Worm (Caenorhabditis elegans) whole organism, L4/young adult: ENCODE measurements around the gene lnp-1.

Experiments used
- W03F9.2 ChIP-seq: fragments of 150-350 bp; optimal IDR thresholded peaks from 2 replicates; lab custom pipeline; 2014; ENCODE audit warnings: missing biosample characterization, missing genetic modification characterization
- dao-5 ChIP-seq: sonication (generic microtip); optimal IDR thresholded peaks from 2 replicates; lab custom pipeline; 2016; ENCODE audit warnings: missing genotype, missing genetic modification characterization, moderate library complexity, missing compliant biosample characterization
- him-1 ChIP-seq: sonication (generic microtip); optimal IDR thresholded peaks from 2 replicates; lab custom pipeline; 2016; ENCODE audit warnings: missing genotype, missing genetic modification reagents, missing genetic modification characterization, missing compliant biosample characterization

DNA sequence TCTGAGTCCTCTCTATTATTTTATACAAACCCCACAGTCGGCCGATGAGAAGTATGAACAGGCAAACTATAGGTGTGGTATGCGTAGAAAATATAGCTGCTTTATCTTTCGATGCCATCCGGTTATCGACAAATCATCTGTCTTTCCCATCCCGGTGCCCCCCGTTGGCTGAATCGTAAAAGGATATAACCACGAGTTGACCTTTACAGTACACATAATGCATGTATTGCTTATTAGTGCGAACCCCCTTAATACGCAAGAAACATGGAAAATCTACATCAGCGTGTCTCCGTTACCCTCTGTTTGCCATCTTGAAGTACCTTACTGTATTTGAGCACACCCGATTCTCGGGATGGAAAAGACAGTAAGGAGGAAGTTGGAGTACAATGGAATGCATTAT is 39.6 kb upstream of the lnp-1 start:
- TF ChIP-seq him-1 (tag; lab: Kevin White, UChicago) (no peak), dao-5 (tag; lab: Kevin White, UChicago) (no peak), W03F9.2 (tag; lab: Kevin White, UChicago) (no peak)
